Worm (Caenorhabditis elegans) whole organism, L3 larva: ENCODE measurements around the gene sra-27.

Experiments used
- ama-1 ChIP-seq: fragments of 150-350 bp; optimal IDR thresholded peaks from 2 replicates; lab custom pipeline; 2018
- elt-2 ChIP-seq: sonication (generic microtip); optimal IDR thresholded peaks from 2 replicates; lab custom pipeline; 2016; ENCODE audit warnings: missing genetic modification reagents, mild to moderate bottlenecking, missing genetic modification characterization, missing compliant biosample characterization
- elt-3 ChIP-seq, 3 experiments: fragments of 150-350 bp in 1 of 3; sonication (generic microtip) in 2 of 3; optimal IDR thresholded peaks; 2 replicates in 2 of 3; 4 replicates in 1 of 3; lab custom pipeline; 2014 to 2017; ENCODE audit warnings: missing biosample characterization in 3 of 3, missing genetic modification characterization in 3 of 3
- nhr-76 ChIP-seq: fragments of 150-350 bp; sonication (generic microtip); optimal IDR thresholded peaks from 5 replicates; lab custom pipeline; 2014; ENCODE audit warnings: missing biosample characterization, missing genetic modification characterization
- pqm-1 ChIP-seq: fragments of 150-350 bp; optimal IDR thresholded peaks from 2 replicates; lab custom pipeline; 2017; ENCODE audit warnings: missing biosample characterization, missing genetic modification characterization, inconsistent platforms
- ztf-11 ChIP-seq: fragments of 150-350 bp; optimal IDR thresholded peaks from 2 replicates; lab custom pipeline; 2014; ENCODE audit warnings: missing biosample characterization, missing genetic modification characterization

DNA sequence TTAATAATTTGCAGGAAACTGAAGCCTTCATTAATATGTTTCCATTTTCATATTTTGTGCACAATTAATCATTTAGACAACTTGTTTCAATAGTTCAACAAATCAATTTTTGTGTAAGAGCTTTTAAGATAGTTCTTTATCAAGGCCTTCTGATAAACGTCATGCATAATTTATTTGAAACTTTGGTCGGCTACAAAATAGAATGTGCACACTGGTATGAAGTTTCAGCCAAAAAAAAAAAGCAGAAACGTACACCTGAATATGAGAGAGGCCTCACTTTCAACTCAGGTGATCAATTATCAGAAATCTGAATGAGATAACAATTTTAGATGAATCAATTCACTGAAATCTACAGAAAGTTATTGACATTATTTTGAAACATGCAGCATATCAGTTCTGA is 45.7 kb downstream of the sra-27 start:
- TF ChIP-seq elt-2 (peak; percentile 72), elt-3 (tag; optimal IDR thresholded peaks at IDR 0.05; lab: Kevin White, UChicago) (no peak), ama-1 (no peak), nhr-76 (tag; lab: Kevin White, UChicago) (no peak), pqm-1 (peak; percentile 23), ztf-11 (no peak)
